Worm (Caenorhabditis elegans): ENCODE data around the gene try-9.

DNA sequence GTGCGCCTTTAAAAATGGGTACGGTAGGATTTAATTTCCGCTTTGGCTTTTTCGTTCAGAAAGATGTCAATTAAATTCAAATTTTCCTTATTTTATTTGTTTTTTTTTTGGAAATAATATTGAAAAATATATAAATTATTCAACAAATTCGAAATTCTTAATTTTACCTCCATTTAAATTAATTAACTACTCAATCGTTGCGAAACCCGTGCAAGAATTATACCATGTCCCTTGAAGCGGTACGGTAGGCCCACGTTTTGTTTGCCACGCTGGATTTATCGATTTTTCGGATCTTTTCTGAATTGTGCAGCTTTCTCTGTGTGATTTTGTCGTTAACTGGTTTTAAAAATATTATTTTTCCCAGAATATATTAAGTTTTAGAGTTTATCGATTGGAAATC, 47.6 kb upstream of the try-9 start, which contains the start of gene Y52E8A.2:
- no peak for TF ChIP-seq madf-2 (tag; optimal IDR thresholded peaks at IDR 0.05)
- TF ChIP-seq fkh-10 (GFP tag; optimal IDR thresholded peaks at IDR 0.05): no peak
- no peak for TF ChIP-seq ceh-34 (tag; optimal IDR thresholded peaks at IDR 0.05)
- no peak for TF ChIP-seq dmd-4 (tag; optimal IDR thresholded peaks at IDR 0.05; ENCODE audit: borderline replicate concordance)
- no peak for TF ChIP-seq elt-2 (tag; optimal IDR thresholded peaks at IDR 0.05)
- TF ChIP-seq pax-1 (tag; optimal IDR thresholded peaks at IDR 0.05): no peak

Data from whole organism, late embryonic.